Fruit fly (Drosophila melanogaster) whole organism, embryonic: ENCODE results near the gene phr6-4.

Experiments used
- ATbp ChIP-seq: fragments of 200-800 bp; sonication (Bioruptor generic); optimal IDR thresholded peaks from 2 replicates; lab custom pipeline; 2017; ENCODE audit warnings: missing biosample characterization, mild to moderate bottlenecking, missing genetic modification characterization, missing genetic modification reagents
- Abd-B ChIP-seq: fragments of 200-800 bp; sonication (Bioruptor generic); optimal IDR thresholded peaks from 2 replicates; lab custom pipeline; 2018; ENCODE audit warnings: missing biosample characterization, mild to moderate bottlenecking, missing genetic modification characterization, moderate library complexity
- Atf3 ChIP-seq: fragments of 200-800 bp; sonication (Bioruptor generic); optimal IDR thresholded peaks from 3 replicates; lab custom pipeline; 2016; ENCODE audit warnings: missing biosample characterization, missing genetic modification characterization
- B-H1 ChIP-seq: fragments of 200-800 bp; sonication (Bioruptor generic); IDR thresholded peaks from 3 replicates; pipeline ENCODE4 v1.3.6; 2022; ENCODE audit warnings: missing biosample characterization, missing genetic modification characterization
- CG12744 ChIP-seq: fragments of 200-800 bp; sonication (Bioruptor generic); optimal IDR thresholded peaks from 2 replicates; lab custom pipeline; 2016; ENCODE audit warnings: missing biosample characterization, missing genetic modification characterization
- CG13123 ChIP-seq: fragments of 200-800 bp; sonication (Bioruptor generic); optimal IDR thresholded peaks from 2 replicates; lab custom pipeline; 2016; ENCODE audit warnings: missing biosample characterization, missing genetic modification characterization
- CG13624 ChIP-seq: fragments of 200-800 bp; sonication (Bioruptor generic); optimal IDR thresholded peaks from 2 replicates; lab custom pipeline; 2016; ENCODE audit warnings: missing biosample characterization, missing genetic modification characterization
- CG17802 ChIP-seq: fragments of 200-800 bp; sonication (Bioruptor generic); optimal IDR thresholded peaks from 2 replicates; lab custom pipeline; 2018; ENCODE audit warnings: missing biosample characterization, mild to moderate bottlenecking, missing genetic modification characterization, moderate library complexity
- CG18262 ChIP-seq: fragments of 200-800 bp; optimal IDR thresholded peaks from 3 replicates; lab custom pipeline; 2019; ENCODE audit warnings: missing biosample characterization, mild to moderate bottlenecking, missing genetic modification characterization, moderate library complexity
- CG2116 ChIP-seq: fragments of 200-800 bp; sonication (Bioruptor generic); optimal IDR thresholded peaks from 3 replicates; lab custom pipeline; 2018; ENCODE audit warnings: missing biosample characterization, mild to moderate bottlenecking, missing genetic modification characterization
- CG2202 ChIP-seq: fragments of 200-800 bp; sonication (Bioruptor generic); optimal IDR thresholded peaks from 2 replicates; lab custom pipeline; 2018; ENCODE audit warnings: missing biosample characterization, mild to moderate bottlenecking, missing genetic modification characterization
- CG2875 ChIP-seq: fragments of 200-800 bp; sonication (Bioruptor generic); optimal IDR thresholded peaks from 2 replicates; lab custom pipeline; 2017; ENCODE audit warnings: missing biosample characterization, mild to moderate bottlenecking, missing genetic modification characterization, missing genetic modification reagents
- CG31224 ChIP-seq: fragments of 200-800 bp; sonication (Bioruptor generic); IDR thresholded peaks from 2 replicates; pipeline ENCODE4 v1.3.6; 2022; ENCODE audit warnings: missing biosample characterization, missing genetic modification characterization
- CG31441 ChIP-seq: fragments of 200-800 bp; sonication (Bioruptor generic); IDR thresholded peaks from 2 replicates; pipeline ENCODE4 v1.3.6; 2022; ENCODE audit warnings: missing biosample characterization, missing genetic modification characterization
- CG3281 ChIP-seq: fragments of 200-800 bp; sonication (Bioruptor generic); optimal IDR thresholded peaks from 3 replicates; lab custom pipeline; 2017; ENCODE audit warnings: missing biosample characterization, mild to moderate bottlenecking, missing genetic modification characterization
- CG33213 ChIP-seq: fragments of 200-800 bp; sonication (Bioruptor generic); optimal IDR thresholded peaks from 3 replicates; lab custom pipeline; 2016; ENCODE audit warnings: missing biosample characterization, missing genetic modification characterization
- CG5953 ChIP-seq: fragments of 200-800 bp; sonication (Bioruptor generic); IDR thresholded peaks from 2 replicates; pipeline ENCODE4 v1.3.6; 2022; ENCODE audit warnings: missing biosample characterization, missing genetic modification characterization
- CG6654 ChIP-seq: fragments of 200-800 bp; sonication (Bioruptor generic); optimal IDR thresholded peaks from 2 replicates; lab custom pipeline; 2017; ENCODE audit warnings: missing biosample characterization, mild to moderate bottlenecking, missing genetic modification characterization
- CG6813 ChIP-seq: fragments of 200-800 bp; sonication (Bioruptor generic); optimal IDR thresholded peaks from 2 replicates; lab custom pipeline; 2017; ENCODE audit warnings: missing biosample characterization, missing genetic modification characterization, mild to moderate bottlenecking, moderate library complexity, missing genetic modification reagents
- CG7271 ChIP-seq: fragments of 200-800 bp; sonication (Bioruptor generic); optimal IDR thresholded peaks from 2 replicates; lab custom pipeline; 2018; ENCODE audit warnings: missing biosample characterization, mild to moderate bottlenecking, missing genetic modification characterization, moderate library complexity
- CrebB ChIP-seq: fragments of 200-800 bp; sonication (Bioruptor generic); optimal IDR thresholded peaks from 3 replicates; lab custom pipeline; 2018; ENCODE audit warnings: missing biosample characterization, mild to moderate bottlenecking, missing genetic modification characterization
- Dbx ChIP-seq: fragments of 200-800 bp; sonication (Bioruptor generic); IDR thresholded peaks from 3 replicates; pipeline ENCODE4 v1.3.6; 2022; ENCODE audit warnings: missing biosample characterization, missing genetic modification characterization
- Doc3 ChIP-seq: fragments of 200-800 bp; sonication (Bioruptor generic); IDR thresholded peaks from 3 replicates; pipeline ENCODE4 v1.3.6; 2022; ENCODE audit warnings: missing biosample characterization, missing genetic modification characterization; ENCODE audit not compliant: partially characterized antibody
- Max ChIP-seq: fragments of 200-800 bp; sonication (Bioruptor generic); optimal IDR thresholded peaks from 2 replicates; lab custom pipeline; 2016; ENCODE audit warnings: missing biosample characterization, mild to moderate bottlenecking, missing genetic modification characterization
- Mrtf ChIP-seq: fragments of 200-800 bp; sonication (Bioruptor generic); IDR thresholded peaks from 3 replicates; pipeline ENCODE4 v1.3.6; 2022; ENCODE audit warnings: missing biosample characterization, missing genetic modification characterization
- Nf-YA ChIP-seq: fragments of 200-800 bp; sonication (Bioruptor generic); IDR thresholded peaks from 2 replicates; pipeline ENCODE4 v1.3.6; 2022; ENCODE audit warnings: missing biosample characterization, missing genetic modification characterization
- Oaz ChIP-seq: fragments of 200-800 bp; sonication (Bioruptor generic); IDR thresholded peaks from 2 replicates; pipeline ENCODE4 v1.3.6; 2022; ENCODE audit warnings: missing biosample characterization, missing genetic modification characterization
- Rx ChIP-seq: fragments of 200-800 bp; sonication (Bioruptor generic); IDR thresholded peaks from 2 replicates; pipeline ENCODE4 v1.3.6; 2022; ENCODE audit warnings: missing biosample characterization, missing genetic modification characterization
- Sox102F ChIP-seq: fragments of 200-800 bp; sonication (Bioruptor generic); optimal IDR thresholded peaks from 2 replicates; lab custom pipeline; 2018; ENCODE audit warnings: missing biosample characterization, mild to moderate bottlenecking, missing genetic modification characterization, moderate library complexity
- Spps ChIP-seq: fragments of 200-800 bp; sonication (Bioruptor generic); optimal IDR thresholded peaks from 2 replicates; lab custom pipeline; 2018; ENCODE audit warnings: missing biosample characterization, mild to moderate bottlenecking, missing genetic modification characterization
- abd-A ChIP-seq: fragments of 200-800 bp; sonication (Bioruptor generic); optimal IDR thresholded peaks from 3 replicates; lab custom pipeline; 2019; ENCODE audit warnings: missing biosample characterization, mild to moderate bottlenecking, missing genetic modification characterization, moderate library complexity
- ase ChIP-seq: fragments of 200-800 bp; sonication (Bioruptor generic); IDR thresholded peaks from 3 replicates; pipeline ENCODE4 v1.3.6; 2022; ENCODE audit warnings: missing biosample characterization, missing genetic modification characterization
- chm ChIP-seq: fragments of 200-800 bp; sonication (Bioruptor generic); IDR thresholded peaks from 2 replicates; pipeline ENCODE4 v1.3.6; 2022; ENCODE audit warnings: missing biosample characterization, missing genetic modification characterization
- gce ChIP-seq: fragments of 200-800 bp; sonication (Bioruptor generic); IDR thresholded peaks from 3 replicates; pipeline ENCODE4 v1.3.6; 2022; ENCODE audit warnings: missing biosample characterization, missing genetic modification characterization
- gro ChIP-seq: fragments of 200-800 bp; sonication (Bioruptor generic); optimal IDR thresholded peaks from 2 replicates; lab custom pipeline; 2016; ENCODE audit warnings: missing biosample characterization, missing genetic modification characterization
- gsb ChIP-seq: fragments of 200-800 bp; sonication (Bioruptor generic); IDR thresholded peaks from 2 replicates; pipeline ENCODE4 v1.3.6; 2022; ENCODE audit warnings: missing biosample characterization, missing genetic modification characterization
- ind ChIP-seq: fragments of 200-800 bp; sonication (Bioruptor generic); optimal IDR thresholded peaks from 3 replicates; lab custom pipeline; 2016; ENCODE audit warnings: missing biosample characterization, missing genetic modification characterization
- kah ChIP-seq: fragments of 200-800 bp; sonication (Bioruptor generic); optimal IDR thresholded peaks from 2 replicates; lab custom pipeline; 2018; ENCODE audit warnings: missing biosample characterization, mild to moderate bottlenecking, missing genetic modification characterization
- repo ChIP-seq: fragments of 200-800 bp; sonication (Bioruptor generic); optimal IDR thresholded peaks from 2 replicates; lab custom pipeline; 2016; ENCODE audit warnings: missing biosample characterization, missing genetic modification characterization
- sc ChIP-seq, 3 experiments: fragments of >200 bp in 2 of 3; fragments of 200-800 bp in 1 of 3; sonication (Bioruptor generic) in 1 of 3; optimal IDR thresholded peaks; 2 replicates in 2 of 3; 3 replicates in 1 of 3; lab custom pipeline; 2017; ENCODE audit warnings: mild to moderate bottlenecking in 1 of 3, missing biosample characterization in 1 of 3, missing genetic modification characterization in 1 of 3, missing genetic modification reagents in 1 of 3
- scrt ChIP-seq: fragments of 200-800 bp; sonication (Bioruptor generic); optimal IDR thresholded peaks from 2 replicates; lab custom pipeline; 2018; ENCODE audit warnings: missing biosample characterization, mild to moderate bottlenecking, missing genetic modification characterization, moderate library complexity
- sd ChIP-seq: fragments of 200-800 bp; sonication (Bioruptor generic); optimal IDR thresholded peaks from 3 replicates; lab custom pipeline; 2018; ENCODE audit warnings: missing biosample characterization, mild to moderate bottlenecking, missing genetic modification characterization, moderate library complexity
- slbo ChIP-seq: fragments of 200-800 bp; sonication (Bioruptor generic); IDR thresholded peaks from 2 replicates; pipeline ENCODE4 v1.3.6; 2022; ENCODE audit warnings: missing biosample characterization, missing genetic modification characterization
- slou ChIP-seq: fragments of 200-800 bp; sonication (Bioruptor generic); optimal IDR thresholded peaks from 3 replicates; lab custom pipeline; 2016; ENCODE audit warnings: missing biosample characterization, missing genetic modification characterization
- slp2 ChIP-seq: fragments of 200-800 bp; sonication (Bioruptor generic); optimal IDR thresholded peaks from 2 replicates; lab custom pipeline; 2016; ENCODE audit warnings: missing biosample characterization, missing genetic modification characterization
- sob ChIP-seq: fragments of 200-800 bp; sonication (Bioruptor generic); IDR thresholded peaks from 2 replicates; pipeline ENCODE4 v1.3.6; 2022; ENCODE audit warnings: missing biosample characterization, missing genetic modification characterization
- tio ChIP-seq: fragments of 200-800 bp; sonication (Bioruptor generic); optimal IDR thresholded peaks from 2 replicates; lab custom pipeline; 2017; ENCODE audit warnings: missing biosample characterization, missing genetic modification characterization, inconsistent platforms
- tx ChIP-seq: fragments of 200-800 bp; sonication (Bioruptor generic); optimal IDR thresholded peaks from 2 replicates; lab custom pipeline; 2016; ENCODE audit warnings: missing biosample characterization, missing genetic modification characterization
- vnd ChIP-seq: fragments of 200-800 bp; sonication (Bioruptor generic); IDR thresholded peaks from 3 replicates; pipeline ENCODE4 v1.3.6; 2022; ENCODE audit warnings: missing biosample characterization, missing genetic modification characterization; ENCODE audit not compliant: partially characterized antibody
- z ChIP-seq: fragments of 200-800 bp; sonication (Bioruptor generic); IDR thresholded peaks from 3 replicates; pipeline ENCODE4 v1.3.6; 2022; ENCODE audit warnings: missing biosample characterization, missing genetic modification characterization

The phr6-4 gene

dm6 chr2L:20645394-20645869, at the start of gene phr6-4, which contains the start of gene CG2608 (continued):
- TF ChIP-seq tx (GFP tag; lab: Kevin White, UChicago), result peak; percentile 81
- TF ChIP-seq slbo, result peak; percentile 92
- TF ChIP-seq CG2875 (GFP tag; lab: Kevin White, UChicago), result peak; percentile 86
- peak; percentile 81 for TF ChIP-seq B-H1 (GFP tag; lab: Robert Waterston, UW)
- no peak for TF ChIP-seq vnd
- TF ChIP-seq tio (GFP tag; lab: Kevin White, UChicago), result peak; percentile 97
- TF ChIP-seq CG18262 (tag; lab: Kevin White, UChicago), result peak; percentile 95
- peak; percentile 77 for TF ChIP-seq ase (GFP tag; lab: Robert Waterston, UW)
- TF ChIP-seq repo (GFP tag; lab: Kevin White, UChicago), result peak; percentile 66
- peak; percentile 76 for TF ChIP-seq CG6654 (GFP tag; lab: Kevin White, UChicago)
- TF ChIP-seq CG13123 (GFP tag; lab: Kevin White, UChicago), result peak; percentile 78
- peak; percentile 77 for TF ChIP-seq CG2116 (GFP tag; lab: Kevin White, UChicago)
- peak; percentile 64; the same call in 1 of the 2 replicates for TF ChIP-seq gsb (GFP tag; lab: Robert Waterston, UW)
- TF ChIP-seq Dbx, result peak; percentile 90
- TF ChIP-seq CG33213 (GFP tag; lab: Kevin White, UChicago), result peak; percentile 67
- no peak for TF ChIP-seq sc (optimal IDR thresholded peaks at IDR 0.05; lab: Kevin White, UChicago)
- TF ChIP-seq sc (GFP tag; optimal IDR thresholded peaks at IDR 0.05; lab: Kevin White, UChicago), result peak; percentile 86
- TF ChIP-seq gce (GFP tag; lab: Robert Waterston, UW), result 0 out of 3 replicates have a peak, but pooled peaks have one; percentile 62
- TF ChIP-seq kah (GFP tag; lab: Kevin White, UChicago), result peak; percentile 70
- peak; percentile 87 for TF ChIP-seq slou (GFP tag; lab: Kevin White, UChicago)
- peak; percentile 92 for TF ChIP-seq Sox102F (GFP tag; lab: Kevin White, UChicago)
- TF ChIP-seq scrt (GFP tag; lab: Kevin White, UChicago), result peak; percentile 82
- peak; percentile 85 for TF ChIP-seq CG6813 (GFP tag; lab: Kevin White, UChicago)
- TF ChIP-seq slp2 (GFP tag; lab: Kevin White, UChicago), result peak; percentile 81
- peak; percentile 55; the same call in 1 of the 2 replicates for TF ChIP-seq CG5953
- TF ChIP-seq sob (GFP tag; lab: Robert Waterston, UW), result peak; percentile 70
- no peak for TF ChIP-seq z
- peak; percentile 90 for TF ChIP-seq gro
- TF ChIP-seq CG3281 (GFP tag; lab: Kevin White, UChicago), result peak; percentile 93
- peak; percentile 73 for TF ChIP-seq Atf3 (GFP tag; lab: Kevin White, UChicago)
- TF ChIP-seq Doc3 (GFP tag; lab: Robert Waterston, UW), result no peak
- TF ChIP-seq Oaz, result peak; percentile 82
- TF ChIP-seq CG31441, result peak; percentile 94
- TF ChIP-seq abd-A (tag; lab: Kevin White, UChicago), result no peak
- peak; percentile 89 for TF ChIP-seq Spps
- TF ChIP-seq CG31224 (GFP tag; lab: Robert Waterston, UW), result peak; percentile 70
- peak; percentile 94 for TF ChIP-seq Abd-B (GFP tag; lab: Kevin White, UChicago)
- peak; percentile 82 for TF ChIP-seq chm (GFP tag; lab: Robert Waterston, UW)
- TF ChIP-seq CG7271 (tag; lab: Kevin White, UChicago), result peak; percentile 49
- peak; percentile 66 for TF ChIP-seq CG12744 (GFP tag; lab: Kevin White, UChicago)
- TF ChIP-seq CG2202, result peak; percentile 85
- TF ChIP-seq ATbp (GFP tag; lab: Kevin White, UChicago), result peak; percentile 85
- TF ChIP-seq Mrtf, result peak; percentile 74
- peak; percentile 58; the same call in 1 of the 2 replicates for TF ChIP-seq Rx (GFP tag; lab: Robert Waterston, UW)
- TF ChIP-seq CG17802, result peak; percentile 69
- peak; percentile 90 for TF ChIP-seq CG13624 (GFP tag; lab: Kevin White, UChicago)
- peak; percentile 93 for TF ChIP-seq ind (GFP tag; lab: Kevin White, UChicago)
- peak; percentile 94 for TF ChIP-seq Max (GFP tag; lab: Kevin White, UChicago)
- TF ChIP-seq CrebB (tag; lab: Kevin White, UChicago), result peak; percentile 86
- peak; percentile 61 for TF ChIP-seq Nf-YA (GFP tag; lab: Robert Waterston, UW)
- TF ChIP-seq sd (tag; lab: Kevin White, UChicago), result no peak
